Worm (Caenorhabditis elegans) whole organism, early embryonic: Measurements from ENCODE around the gene mai-1.
A peak's percentile ranks its signal among the peaks of the same experiment; 100 is the strongest.

Experiments
- ama-1 ChIP-seq: fragments of 150-350 bp; optimal IDR thresholded peaks from 2 replicates; lab custom pipeline; 2014
- ceh-13 ChIP-seq: fragments of 200-800 bp; sonication (Bioruptor generic); optimal IDR thresholded peaks from 2 replicates; lab custom pipeline; 2018; ENCODE audit warnings: mild to moderate bottlenecking, missing genetic modification characterization, missing compliant biosample characterization
- ceh-36 ChIP-seq: sonication (generic microtip); optimal IDR thresholded peaks from 2 replicates; lab custom pipeline; 2016; ENCODE audit warnings: missing genetic modification characterization, inconsistent platforms, missing compliant biosample characterization
- flt-1 ChIP-seq: fragments of 200-800 bp; sonication (Bioruptor generic); IDR thresholded peaks from 2 replicates; pipeline ENCODE4 v1.3.6; 2022; ENCODE audit warnings: missing genetic modification characterization, missing compliant biosample characterization
- hmbx-1 ChIP-seq: sonication (generic microtip); optimal IDR thresholded peaks from 2 replicates; lab custom pipeline; 2016; ENCODE audit warnings: mild to moderate bottlenecking, missing genetic modification characterization, missing compliant biosample characterization
- tbx-11 ChIP-seq: fragments of 200-800 bp; sonication (Bioruptor generic); IDR thresholded peaks from 2 replicates; pipeline ENCODE4 v1.3.6; 2022; ENCODE audit warnings: missing genetic modification characterization, missing compliant biosample characterization
- tbx-37 ChIP-seq: fragments of 200-800 bp; sonication (Bioruptor generic); conservative IDR thresholded peaks from 2 replicates; pipeline ENCODE4 v1.3.6; 2022; ENCODE audit warnings: missing genetic modification reagents, missing genetic modification characterization, missing compliant biosample characterization

ce11 chrX:3102817-3103216 is 13.6 kb downstream of the mai-1 start:
- no peak for TF ChIP-seq flt-1 (GFP tag; lab: Robert Waterston, UW)
- no peak for TF ChIP-seq hmbx-1 (tag; lab: Kevin White, UChicago)
- no peak for TF ChIP-seq ceh-13
- peak; percentile 8; the same call in 1 of the 2 replicates for TF ChIP-seq tbx-11
- TF ChIP-seq ama-1 (lab: Kevin White, UChicago): no peak
- no peak for TF ChIP-seq tbx-37 (GFP tag; lab: Robert Waterston, UW)
- no peak for TF ChIP-seq ceh-36 (tag; lab: Kevin White, UChicago)
